Fruit fly (Drosophila melanogaster) whole organism: Measurements from ENCODE around the gene CG6409.

Experiments
- EcR ChIP-seq, 2 experiments: fragments of >200 bp; optimal IDR thresholded peaks; 2 replicates each; lab custom pipeline; 2017; ENCODE audit warnings: missing biosample characterization in 2 of 2, missing genetic modification characterization in 2 of 2, missing genetic modification reagents in 2 of 2
- psq ChIP-seq: fragments of >200 bp; optimal IDR thresholded peaks from 2 replicates; lab custom pipeline; 2017
- usp ChIP-seq: fragments of >200 bp; optimal IDR thresholded peaks from 2 replicates; lab custom pipeline; 2017; ENCODE audit warnings: missing biosample characterization, missing genetic modification characterization, mixed read lengths

DNA sequence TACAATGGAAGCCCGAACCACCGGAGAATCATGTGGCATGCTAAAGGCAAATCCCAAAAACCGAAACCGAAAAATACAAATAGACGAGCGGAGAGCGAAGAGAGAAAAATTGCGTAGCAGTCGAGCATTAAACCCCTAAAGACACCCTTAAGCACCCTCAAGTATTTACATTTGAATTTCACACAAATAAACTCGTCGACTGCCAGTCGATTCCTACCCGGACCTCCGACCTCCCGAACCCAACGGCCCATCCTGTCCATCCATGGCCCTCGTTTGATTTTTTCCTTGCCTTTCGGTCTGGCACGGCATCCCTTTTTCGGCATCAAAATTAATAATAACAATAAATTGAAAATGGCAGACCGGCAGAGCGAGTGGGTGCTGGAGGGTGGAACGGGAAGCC is 39.4 kb downstream of the CG6409 start:
- TF ChIP-seq usp (GFP tag; lab: Kevin White, UChicago), result no peak
- no peak for TF ChIP-seq psq (lab: Kevin White, UChicago)
- no peak for TF ChIP-seq EcR (GFP tag; optimal IDR thresholded peaks at IDR 0.05; lab: Kevin White, UChicago)
